Worm (Caenorhabditis elegans): ENCODE measurements around the gene gly-8.

The gly-8 gene

ce11 chrIII:11657185-11657817 is 32.3 kb downstream of the gly-8 start, which contains the start of gene crh-1 (continued):
- TF ChIP-seq hmg-1.2 (GFP tag; IDR thresholded peaks at IDR 0.05) (peak; percentile 99), bed-1 (GFP tag; IDR thresholded peaks at IDR 0.05) (no peak), ztf-26 (tag; optimal IDR thresholded peaks at IDR 0.05) (peak; percentile 52), F23B12.7 (tag; optimal IDR thresholded peaks at IDR 0.05; ENCODE audit: insufficient read depth) (peak; percentile 38), Y53F4B.3 (GFP tag; IDR thresholded peaks at IDR 0.05) (no peak), let-607 (tag; optimal IDR thresholded peaks at IDR 0.05) (peak in 1 of 2 experiments; percentile 17), D2030.7 (GFP tag; IDR thresholded peaks at IDR 0.05) (peak; percentile 57), B0336.3 (GFP tag; IDR thresholded peaks at IDR 0.05) (peak; percentile 72), lsl-1 (GFP tag; optimal IDR thresholded peaks at IDR 0.05) (peak; percentile 53), F33H1.4 (GFP tag; IDR thresholded peaks at IDR 0.05) (peak; percentile 50), let-526 (GFP tag; IDR thresholded peaks at IDR 0.05) (no peak), C17E4.6 (GFP tag; IDR thresholded peaks at IDR 0.05) (no peak), hrde-1 (tag; optimal IDR thresholded peaks at IDR 0.05; ENCODE audit: borderline replicate concordance) (no peak), ceh-40 (GFP tag; IDR thresholded peaks at IDR 0.05) (no peak), atf-7 (tag; optimal IDR thresholded peaks at IDR 0.05) (peak; percentile 53), egl-18 (GFP tag; IDR thresholded peaks at IDR 0.05) (no peak), pha-4 (tag; optimal IDR thresholded peaks at IDR 0.05) (no peak), ets-4 (GFP tag; optimal IDR thresholded peaks at IDR 0.05) (no peak), nhr-90 (tag; optimal IDR thresholded peaks at IDR 0.05) (no peak), tbp1 (GFP tag; optimal IDR thresholded peaks at IDR 0.05) (peak; percentile 57), madf-6 (GFP tag; IDR thresholded peaks at IDR 0.05) (peak; percentile 74), efl-1 (GFP tag; optimal IDR thresholded peaks at IDR 0.05) (peak; percentile 41), mcd-1 (GFP tag; IDR thresholded peaks at IDR 0.05) (peak; percentile 75), nhr-120 (GFP tag; IDR thresholded peaks at IDR 0.05) (no peak), egl-44 (GFP tag; IDR thresholded peaks at IDR 0.05) (no peak), lin-35 (GFP tag; optimal IDR thresholded peaks at IDR 0.05) (peak in 1 of 3 experiments; percentile 4), gei-17 (GFP tag; optimal IDR thresholded peaks at IDR 0.05) (peak; percentile 33), nfya-2 (GFP tag; IDR thresholded peaks at IDR 0.05) (no peak), ekl-4 (GFP tag; IDR thresholded peaks at IDR 0.05) (peak; percentile 54; the same call in 1 of the 2 replicates), ama-1 (optimal IDR thresholded peaks at IDR 0.05) (no peak), ama-1 (GFP tag; optimal IDR thresholded peaks at IDR 0.05) (no peak), lin-40 (tag; optimal IDR thresholded peaks at IDR 0.05) (peak; percentile 81), rcor-1 (GFP tag; IDR thresholded peaks at IDR 0.05) (peak; percentile 46; the same call in 1 of the 2 replicates), mxl-1 (tag; optimal IDR thresholded peaks at IDR 0.05) (no peak), athp-1 (tag; optimal IDR thresholded peaks at IDR 0.05) (no peak), cebp-1 (GFP tag; IDR thresholded peaks at IDR 0.05) (no peak), cebp-1 (tag; optimal IDR thresholded peaks at IDR 0.05) (peak; percentile 7), somi-1 (GFP tag; optimal IDR thresholded peaks at IDR 0.05) (no peak), repo-1 (tag; optimal IDR thresholded peaks at IDR 0.05) (no peak), Y56A3A.18 (GFP tag; IDR thresholded peaks at IDR 0.05) (peak; percentile 13; the same call in 1 of the 2 replicates), snpc-4 (GFP tag; optimal IDR thresholded peaks at IDR 0.05) (peak; percentile 14), snpc-4 (tag; optimal IDR thresholded peaks at IDR 0.05) (peak in 2 of 4 experiments; percentile 4 to 22), nhr-80 (tag; optimal IDR thresholded peaks at IDR 0.05) (peak; percentile 42), mes-4 (tag; optimal IDR thresholded peaks at IDR 0.05) (no peak), tlf-1 (GFP tag; optimal IDR thresholded peaks at IDR 0.05) (peak; percentile 30), die-1 (tag; optimal IDR thresholded peaks at IDR 0.05) (no peak), xnd-1 (tag; optimal IDR thresholded peaks at IDR 0.05) (peak; percentile 42), attf-5 (GFP tag; optimal IDR thresholded peaks at IDR 0.05) (peak; percentile 43), snpc-1.3 (tag; optimal IDR thresholded peaks at IDR 0.05; ENCODE audit: insufficient read depth) (peak; percentile 56)

All from whole organism, young adult.